Fruit fly (Drosophila melanogaster): ENCODE data around the gene CG9503.

DNA sequence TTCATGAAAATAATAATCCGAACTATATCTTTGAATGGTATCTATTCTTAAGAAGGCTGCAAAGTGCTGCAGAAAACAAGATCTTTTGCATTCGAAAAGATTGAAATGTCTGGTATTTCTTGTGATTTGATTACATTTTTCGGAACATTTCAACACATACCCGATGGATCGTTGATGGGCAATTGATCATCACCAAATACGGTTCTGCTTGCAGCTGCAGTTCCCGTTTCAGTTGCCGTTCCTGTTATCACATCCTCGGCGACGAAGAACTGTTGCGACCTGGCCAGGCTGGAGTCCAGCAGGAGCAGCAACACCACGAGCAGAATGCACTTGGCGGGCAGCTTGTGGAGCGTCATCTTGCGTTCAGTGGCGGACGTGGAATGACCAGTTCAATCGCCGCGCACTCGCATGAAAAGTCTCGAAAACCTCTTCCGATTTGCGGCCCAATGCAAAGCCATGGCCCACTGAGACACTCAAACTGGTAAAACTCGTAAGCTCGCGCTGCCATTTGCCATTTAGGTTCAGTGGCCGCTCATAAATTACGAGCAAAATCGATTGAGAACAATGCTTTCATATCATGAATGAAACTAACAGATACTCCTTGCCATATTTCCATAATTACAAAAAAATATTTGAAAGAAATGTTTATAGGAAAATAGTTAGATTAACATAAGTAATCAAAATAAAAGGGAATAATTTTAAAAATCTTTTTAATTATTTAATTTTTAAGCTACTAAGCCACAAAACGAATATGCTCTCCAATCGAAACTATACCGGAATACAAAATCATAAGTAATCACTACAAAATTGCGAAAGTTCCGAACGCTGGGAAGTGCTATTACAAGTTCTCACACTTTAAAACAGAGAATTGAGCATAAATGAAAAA, 12.6 kb downstream of the CG9503 start, which contains the start of gene CG14406:
- TF ChIP-seq ttk (optimal IDR thresholded peaks at IDR 0.05) (no peak), Myc (optimal IDR thresholded peaks at IDR 0.05) (no peak), psq (optimal IDR thresholded peaks at IDR 0.05) (no peak), Sin3A (optimal IDR thresholded peaks at IDR 0.05) (no peak)

All from Kc167 (cell line).